Worm (Caenorhabditis elegans) whole organism, L4 larva: Measurements from ENCODE around the gene C17H11.2.
"Not testable (repeated sequence)": the region's sequence is repeated elsewhere in the genome, so short reads cannot be mapped to it uniquely, and the experiment has no call there.

ENCODE experiments used
- F26F4.8 ChIP-seq: fragments of 200-800 bp; sonication (Bioruptor generic); conservative IDR thresholded peaks from 2 replicates; pipeline ENCODE4 v1.3.6; 2022; ENCODE audit warnings: missing genetic modification characterization, missing compliant biosample characterization
- F44E2.7 ChIP-seq: fragments of 200-800 bp; sonication (Bioruptor generic); IDR thresholded peaks from 2 replicates; pipeline ENCODE4 v2.1.2; 2022; ENCODE audit warnings: missing genetic modification characterization, missing compliant biosample characterization
- Y105C5A.15 ChIP-seq: fragments of 200-800 bp; sonication (Bioruptor generic); IDR thresholded peaks from 2 replicates; pipeline ENCODE4 v1.3.6; 2022; ENCODE audit warnings: missing genetic modification characterization, missing compliant biosample characterization
- Y48G9A.11 ChIP-seq: fragments of 200-800 bp; sonication (Bioruptor generic); IDR thresholded peaks from 2 replicates; pipeline ENCODE4 v1.3.6; 2022; ENCODE audit warnings: missing genetic modification reagents, missing genetic modification characterization, missing compliant biosample characterization
- Y75B8A.6 ChIP-seq: fragments of 200-800 bp; sonication (Bioruptor generic); IDR thresholded peaks from 2 replicates; pipeline ENCODE4 v1.3.6; 2022; ENCODE audit warnings: missing genetic modification reagents, missing genetic modification characterization, missing compliant biosample characterization
- attf-4 ChIP-seq: sonication (generic microtip); optimal IDR thresholded peaks from 3 replicates; lab custom pipeline; 2017; ENCODE audit warnings: missing biosample characterization, missing genetic modification characterization
- ceh-20 ChIP-seq: fragments of 200-800 bp; sonication (Bioruptor generic); IDR thresholded peaks from 2 replicates; pipeline ENCODE4 v1.3.6; 2022; ENCODE audit warnings: missing genetic modification reagents, missing genetic modification characterization, missing compliant biosample characterization
- ceh-28 ChIP-seq: fragments of 150-350 bp; optimal IDR thresholded peaks from 2 replicates; lab custom pipeline; 2014; ENCODE audit warnings: missing biosample characterization, missing genetic modification reagents, missing genetic modification characterization
- cey-2 ChIP-seq: sonication (generic microtip); optimal IDR thresholded peaks from 3 replicates; lab custom pipeline; 2017; ENCODE audit warnings: missing genetic modification characterization, mild to moderate bottlenecking, missing compliant biosample characterization, antibody characterized with exemption, borderline replicate concordance; ENCODE audit not compliant: insufficient read depth
- ctbp-1 ChIP-seq: fragments of 200-800 bp; sonication (Bioruptor generic); IDR thresholded peaks from 2 replicates; pipeline ENCODE4 v1.3.6; 2022; ENCODE audit warnings: missing genetic modification reagents, missing genetic modification characterization, missing compliant biosample characterization
- daf-16 ChIP-seq, 3 experiments: sonication (generic microtip); optimal IDR thresholded peaks; 2 replicates each; lab custom pipeline; 2016 to 2017; ENCODE audit warnings: missing genetic modification characterization in 3 of 3, missing genetic modification reagents in 3 of 3, mild to moderate bottlenecking in 2 of 3, missing compliant biosample characterization in 2 of 3, missing biosample characterization in 1 of 3, moderate library complexity in 1 of 3
- dmd-6 ChIP-seq: fragments of 200-800 bp; sonication (Bioruptor generic); IDR thresholded peaks from 2 replicates; pipeline ENCODE4 v1.3.6; 2022; ENCODE audit warnings: missing genetic modification reagents, missing genetic modification characterization, missing compliant biosample characterization
- dmd-8 ChIP-seq: fragments of 200-800 bp; sonication (Bioruptor generic); IDR thresholded peaks from 2 replicates; pipeline ENCODE4 v1.3.6; 2022; ENCODE audit warnings: missing genetic modification characterization, missing compliant biosample characterization
- dmd-9 ChIP-seq: fragments of 200-800 bp; sonication (Bioruptor generic); IDR thresholded peaks from 2 replicates; pipeline ENCODE4 v1.3.6; 2022; ENCODE audit warnings: missing genetic modification reagents, missing genetic modification characterization, missing compliant biosample characterization
- dpl-1 ChIP-seq: fragments of 150-350 bp; optimal IDR thresholded peaks from 2 replicates; lab custom pipeline; 2014; ENCODE audit warnings: missing biosample characterization, missing genetic modification reagents, missing genetic modification characterization
- dve-1 ChIP-seq: sonication (generic microtip); optimal IDR thresholded peaks from 2 replicates; lab custom pipeline; 2017; ENCODE audit warnings: antibody characterized with exemption, mild to moderate bottlenecking, missing genetic modification characterization, missing compliant biosample characterization; ENCODE audit not compliant: insufficient read depth
- egl-27 ChIP-seq: sonication (generic microtip); optimal IDR thresholded peaks from 3 replicates; lab custom pipeline; 2017; ENCODE audit warnings: missing biosample characterization, missing genetic modification reagents, missing genetic modification characterization
- egl-43 ChIP-seq: fragments of 200-800 bp; sonication (Bioruptor generic); IDR thresholded peaks from 2 replicates; pipeline ENCODE4 v1.3.6; 2022; ENCODE audit warnings: missing genetic modification reagents, missing genetic modification characterization, missing compliant biosample characterization
- fkh-10 ChIP-seq: fragments of 150-350 bp; optimal IDR thresholded peaks from 2 replicates; lab custom pipeline; 2014; ENCODE audit warnings: missing biosample characterization, missing genetic modification reagents, missing genetic modification characterization
- hmg-1.1 ChIP-seq: fragments of 200-800 bp; sonication (Bioruptor generic); IDR thresholded peaks from 2 replicates; pipeline ENCODE4 v1.3.6; 2022; ENCODE audit warnings: missing genetic modification reagents, missing genetic modification characterization, missing compliant biosample characterization
- jun-1 ChIP-seq: fragments of 150-350 bp; optimal IDR thresholded peaks from 2 replicates; lab custom pipeline; 2014; ENCODE audit warnings: missing biosample characterization, missing genetic modification reagents, missing genetic modification characterization
- lim-7 ChIP-seq: fragments of 200-800 bp; sonication (Bioruptor generic); IDR thresholded peaks from 2 replicates; pipeline ENCODE4 v1.3.6; 2022; ENCODE audit warnings: missing genetic modification characterization, missing compliant biosample characterization
- lin-29 ChIP-seq: fragments of 200-800 bp; sonication (Bioruptor generic); IDR thresholded peaks from 2 replicates; pipeline ENCODE4 v1.3.6; 2022; ENCODE audit warnings: missing genetic modification reagents, missing genetic modification characterization, missing compliant biosample characterization
- lin-38 ChIP-seq: fragments of 200-800 bp; sonication (Bioruptor generic); IDR thresholded peaks from 2 replicates; pipeline ENCODE4 v1.3.6; 2022; ENCODE audit warnings: missing genetic modification reagents, missing genetic modification characterization, missing compliant biosample characterization
- lsy-2 ChIP-seq, 2 experiments: fragments of 150-350 bp in 1 of 2; sonication (generic microtip) in 1 of 2; optimal IDR thresholded peaks; 2 replicates each; lab custom pipeline; 2014 to 2017; ENCODE audit warnings: missing biosample characterization in 2 of 2, missing genetic modification characterization in 2 of 2
- madf-5 ChIP-seq, 2 experiments: fragments of 200-800 bp; sonication (Bioruptor generic); IDR thresholded peaks; 2 replicates each; pipeline ENCODE4 v1.3.6; 2022; ENCODE audit warnings: missing compliant biosample characterization in 2 of 2, missing genetic modification characterization in 2 of 2
- madf-9 ChIP-seq: fragments of 200-800 bp; sonication (Bioruptor generic); conservative IDR thresholded peaks from 2 replicates; pipeline ENCODE4 v1.3.6; 2022; ENCODE audit warnings: missing genetic modification reagents, missing genetic modification characterization, missing compliant biosample characterization
- mdt-29 ChIP-seq: fragments of 200-800 bp; sonication (Bioruptor generic); IDR thresholded peaks from 2 replicates; pipeline ENCODE4 v1.3.6; 2022; ENCODE audit warnings: missing genetic modification reagents, missing genetic modification characterization, missing compliant biosample characterization
- mes-2 ChIP-seq: sonication (generic microtip); optimal IDR thresholded peaks from 2 replicates; lab custom pipeline; 2016; ENCODE audit warnings: missing genotype, mild to moderate bottlenecking, missing genetic modification characterization, missing compliant biosample characterization; ENCODE audit not compliant: poor library complexity, severe bottlenecking
- nhr-41 ChIP-seq: fragments of 200-800 bp; sonication (Bioruptor generic); IDR thresholded peaks from 2 replicates; pipeline ENCODE4 v1.3.6; 2022; ENCODE audit warnings: missing genetic modification reagents, missing genetic modification characterization, missing compliant biosample characterization
- nhr-42 ChIP-seq: fragments of 200-800 bp; sonication (Bioruptor generic); IDR thresholded peaks from 2 replicates; pipeline ENCODE4 v1.3.6; 2022; ENCODE audit warnings: missing genetic modification characterization, missing compliant biosample characterization
- pha-4 ChIP-seq, 2 experiments: fragments of 150-350 bp in 1 of 2; fragments of 200-800 bp in 1 of 2; sonication (Bioruptor generic) in 1 of 2; IDR thresholded peaks in 1 of 2; optimal IDR thresholded peaks in 1 of 2; 2 replicates each; pipeline versions ENCODE4 v1.3.6 to Lab custom; 2014 to 2022; ENCODE audit warnings: missing genetic modification characterization in 2 of 2, missing genetic modification reagents in 2 of 2, missing biosample characterization in 1 of 2, missing compliant biosample characterization in 1 of 2
- php-3 ChIP-seq: fragments of 200-800 bp; sonication (Bioruptor generic); IDR thresholded peaks from 2 replicates; pipeline ENCODE4 v1.3.6; 2022; ENCODE audit warnings: missing genetic modification reagents, missing genetic modification characterization, missing compliant biosample characterization
- pqm-1 ChIP-seq: sonication (generic microtip); optimal IDR thresholded peaks from 2 replicates; lab custom pipeline; 2017; ENCODE audit warnings: missing biosample characterization, missing genetic modification characterization
- saeg-2 ChIP-seq: fragments of 200-800 bp; sonication (Bioruptor generic); IDR thresholded peaks from 2 replicates; pipeline ENCODE4 v1.3.6; 2022; ENCODE audit warnings: missing genetic modification reagents, missing genetic modification characterization, missing compliant biosample characterization
- set-16 ChIP-seq: fragments of 200-800 bp; sonication (Bioruptor generic); IDR thresholded peaks from 2 replicates; pipeline ENCODE4 v1.3.6; 2022; ENCODE audit warnings: missing genetic modification reagents, missing genetic modification characterization, missing compliant biosample characterization
- skn-1 ChIP-seq: fragments of 150-350 bp; optimal IDR thresholded peaks from 2 replicates; lab custom pipeline; 2014; ENCODE audit warnings: missing biosample characterization, missing genetic modification characterization
- snpc-1.2 ChIP-seq: fragments of 200-800 bp; sonication (Bioruptor generic); IDR thresholded peaks from 2 replicates; pipeline ENCODE4 v1.3.6; 2022; ENCODE audit warnings: missing genetic modification reagents, missing genetic modification characterization, missing compliant biosample characterization
- tra-1 ChIP-seq: fragments of 200-800 bp; sonication (Bioruptor generic); IDR thresholded peaks from 2 replicates; pipeline ENCODE4 v1.3.6; 2022; ENCODE audit warnings: missing genetic modification reagents, missing genetic modification characterization, missing compliant biosample characterization
- vab-7 ChIP-seq: fragments of 200-800 bp; sonication (Bioruptor generic); IDR thresholded peaks from 2 replicates; pipeline ENCODE4 v1.3.6; 2022; ENCODE audit warnings: missing genetic modification reagents, missing genetic modification characterization, missing compliant biosample characterization
- zfp-3 ChIP-seq: fragments of 200-800 bp; sonication (Bioruptor generic); conservative IDR thresholded peaks from 2 replicates; pipeline ENCODE4 v1.3.6; 2022; ENCODE audit warnings: missing genetic modification reagents, missing genetic modification characterization, missing compliant biosample characterization
- zip-2 ChIP-seq: fragments of 150-350 bp; optimal IDR thresholded peaks from 2 replicates; lab custom pipeline; 2014; ENCODE audit warnings: missing biosample characterization, missing genetic modification characterization

C17H11.2 gene

DNA sequence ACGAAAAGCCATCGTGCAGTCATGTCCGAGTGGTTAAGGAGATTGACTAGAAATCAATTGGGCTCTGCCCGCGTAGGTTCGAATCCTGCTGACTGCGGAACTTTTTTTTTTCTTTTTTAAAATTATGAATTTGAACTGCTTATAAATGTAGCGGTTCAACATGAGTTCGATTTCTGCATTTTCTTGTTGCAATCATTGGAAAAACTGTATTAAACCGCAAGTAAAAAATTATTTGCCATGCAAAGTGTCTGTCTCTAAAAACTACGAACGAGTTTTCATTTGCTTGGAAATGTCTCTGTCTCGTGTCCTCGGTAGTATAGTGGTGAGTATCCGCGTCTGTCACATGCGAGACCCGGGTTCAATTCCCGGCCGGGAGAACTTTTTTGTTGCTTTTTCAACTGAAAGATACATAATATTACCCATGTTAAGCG is 14.3 kb upstream of the C17H11.2 start (continued):
- peak; percentile 12; the same call in 1 of the 2 replicates for TF ChIP-seq nhr-41 (GFP tag; lab: Robert Waterston, UW)
- TF ChIP-seq dve-1 (tag; lab: Kevin White, UChicago): peak; percentile 18
- TF ChIP-seq madf-5 (GFP tag; IDR thresholded peaks at IDR 0.05; lab: Robert Waterston, UW): peak; percentile 8 to 70; a peak in 2 of 4 replicates
- peak; percentile 55; the same call in 1 of the 2 replicates for TF ChIP-seq ctbp-1 (GFP tag; lab: Robert Waterston, UW)
- 0 out of 2 replicates have a peak, but pooled peaks have one; percentile 3 for TF ChIP-seq F26F4.8 (GFP tag; lab: Robert Waterston, UW)
- TF ChIP-seq mdt-29 (GFP tag; lab: Robert Waterston, UW): 0 out of 2 replicates have a peak, but pooled peaks have one; percentile 57
- peak; percentile 43; the same call in 1 of the 2 replicates for TF ChIP-seq vab-7 (GFP tag; lab: Robert Waterston, UW)
- peak; percentile 1 for TF ChIP-seq dpl-1 (GFP tag; lab: Kevin White, UChicago)
- TF ChIP-seq pha-4 (GFP tag; IDR thresholded peaks at IDR 0.05; lab: Robert Waterston, UW): peak; percentile 41; the same call in 1 of the 2 replicates
- not testable (repeated sequence) for TF ChIP-seq pha-4 (tag; optimal IDR thresholded peaks at IDR 0.05; lab: Kevin White, UChicago)
- TF ChIP-seq madf-9: peak; percentile 35; the same call in 1 of the 2 replicates
- peak; percentile 69; the same call in 1 of the 2 replicates for TF ChIP-seq snpc-1.2 (GFP tag; lab: Robert Waterston, UW)
- peak; percentile 54; the same call in 1 of the 2 replicates for TF ChIP-seq dmd-8

DNA sequence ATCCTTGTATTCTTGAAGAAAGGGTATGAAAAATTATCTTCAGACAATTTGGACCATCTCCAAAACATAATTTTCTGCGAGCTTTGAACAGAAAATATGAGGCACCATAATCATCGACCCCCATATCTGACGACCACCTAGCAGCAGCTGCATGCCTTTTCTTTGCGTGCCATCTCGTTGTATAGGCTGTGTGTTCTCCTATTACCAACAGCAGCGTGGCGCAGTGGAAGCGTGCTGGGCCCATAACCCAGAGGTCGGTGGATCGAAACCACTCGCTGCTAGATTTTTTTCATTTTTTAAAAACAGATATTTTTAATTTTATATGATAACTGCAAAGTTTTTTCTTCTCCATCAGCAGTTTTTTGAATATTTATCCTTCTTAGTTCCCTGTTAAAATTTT is 13.8 kb upstream of the C17H11.2 start:
- TF ChIP-seq lin-38 (GFP tag; lab: Robert Waterston, UW) (peak; percentile 52), lin-29 (GFP tag; lab: Robert Waterston, UW) (peak; percentile 25; the same call in 1 of the 2 replicates), nhr-41 (GFP tag; lab: Robert Waterston, UW) (peak; percentile 64; the same call in 1 of the 2 replicates), madf-9 (peak; percentile 60; the same call in 1 of the 2 replicates), nhr-42 (GFP tag; lab: Robert Waterston, UW) (peak; percentile 66; the same call in 1 of the 2 replicates), dmd-8 (peak; percentile 85), daf-16 (GFP tag; optimal IDR thresholded peaks at IDR 0.05; lab: Kevin White, UChicago) (no peak), daf-16 (tag; optimal IDR thresholded peaks at IDR 0.05; lab: Kevin White, UChicago) (peak; percentile 22), F26F4.8 (GFP tag; lab: Robert Waterston, UW) (peak; percentile 77), egl-43 (GFP tag; lab: Robert Waterston, UW) (peak; percentile 88), zip-2 (tag; lab: Kevin White, UChicago) (no peak), Y75B8A.6 (GFP tag; lab: Robert Waterston, UW) (0 out of 2 replicates have a peak, but pooled peaks have one; percentile 61), saeg-2 (0 out of 2 replicates have a peak, but pooled peaks have one; percentile 26), zfp-3 (GFP tag; lab: Robert Waterston, UW) (0 out of 2 replicates have a peak, but pooled peaks have one; percentile 42), lim-7 (GFP tag; lab: Robert Waterston, UW) (peak; percentile 85), dpl-1 (GFP tag; lab: Kevin White, UChicago) (no peak), Y48G9A.11 (GFP tag; lab: Robert Waterston, UW) (peak; percentile 26), jun-1 (tag; lab: Kevin White, UChicago) (no peak), fkh-10 (GFP tag; lab: Kevin White, UChicago) (no peak), lsy-2 (tag; optimal IDR thresholded peaks at IDR 0.05; lab: Kevin White, UChicago) (no peak), ceh-20 (GFP tag; lab: Robert Waterston, UW) (0 out of 2 replicates have a peak, but pooled peaks have one; percentile 26), F44E2.7 (GFP tag; lab: Robert Waterston, UW) (peak; percentile 63; the same call in 1 of the 2 replicates), snpc-1.2 (GFP tag; lab: Robert Waterston, UW) (0 out of 2 replicates have a peak, but pooled peaks have one; percentile 9), mes-2 (tag; lab: Kevin White, UChicago) (peak; percentile 76), pha-4 (GFP tag; IDR thresholded peaks at IDR 0.05; lab: Robert Waterston, UW) (peak; percentile 73), pha-4 (tag; optimal IDR thresholded peaks at IDR 0.05; lab: Kevin White, UChicago) (no peak), Y105C5A.15 (GFP tag; lab: Robert Waterston, UW) (peak; percentile 81; the same call in 1 of the 2 replicates), ctbp-1 (GFP tag; lab: Robert Waterston, UW) (peak; percentile 50; the same call in 1 of the 2 replicates), ceh-28 (tag; lab: Kevin White, UChicago) (no peak), tra-1 (GFP tag; lab: Robert Waterston, UW) (peak; percentile 50; the same call in 1 of the 2 replicates), php-3 (peak; percentile 56), set-16 (GFP tag; lab: Robert Waterston, UW) (peak; percentile 29; the same call in 1 of the 2 replicates), dmd-6 (no peak; the same call in 1 of the 2 replicates), pqm-1 (tag; lab: Kevin White, UChicago) (no peak), cey-2 (tag; lab: Kevin White, UChicago) (no peak), attf-4 (tag; lab: Kevin White, UChicago) (no peak), vab-7 (GFP tag; lab: Robert Waterston, UW) (peak; percentile 68), hmg-1.1 (peak; percentile 77), dmd-9 (GFP tag; lab: Robert Waterston, UW) (0 out of 2 replicates have a peak, but pooled peaks have one; percentile 37), egl-27 (tag; lab: Kevin White, UChicago) (no peak), madf-5 (GFP tag; IDR thresholded peaks at IDR 0.05; lab: Robert Waterston, UW) (peak in 1 of 2 experiments; percentile 78; a peak in 3 of 4 replicates), skn-1 (tag; lab: Kevin White, UChicago) (no peak)
